Worm (Caenorhabditis elegans) whole organism, young adult: ENCODE data around the gene F14H12.17.
"Not testable (repeated sequence)": the region's sequence is repeated elsewhere in the genome, so short reads cannot be mapped to it uniquely, and the experiment has no call there.

ENCODE experiments used
- B0019.2 ChIP-seq: fragments of 200-800 bp; sonication (Bioruptor generic); conservative IDR thresholded peaks from 2 replicates; pipeline ENCODE4 v1.3.6; 2022; ENCODE audit warnings: missing genetic modification reagents, missing genetic modification characterization, missing compliant biosample characterization
- B0035.1 ChIP-seq: sonication (generic microtip); optimal IDR thresholded peaks from 2 replicates; lab custom pipeline; 2016; ENCODE audit warnings: missing genetic modification characterization, mild to moderate bottlenecking, missing compliant biosample characterization, missing genotype, missing genetic modification reagents
- F22D6.2 ChIP-seq: sonication (generic microtip); optimal IDR thresholded peaks from 2 replicates; lab custom pipeline; 2016; ENCODE audit warnings: mild to moderate bottlenecking, missing genetic modification characterization, missing compliant biosample characterization
- F23B12.7 ChIP-seq: sonication (generic microtip); optimal IDR thresholded peaks from 2 replicates; lab custom pipeline; 2017; ENCODE audit warnings: missing genetic modification characterization, mild to moderate bottlenecking, missing compliant biosample characterization, antibody characterized with exemption, moderate library complexity; ENCODE audit not compliant: insufficient read depth
- F33H1.4 ChIP-seq: fragments of 200-800 bp; sonication (Bioruptor generic); IDR thresholded peaks from 2 replicates; pipeline ENCODE4 v1.3.6; 2022; ENCODE audit warnings: missing genetic modification reagents, missing genetic modification characterization, missing compliant biosample characterization
- F52B5.7 ChIP-seq: sonication (generic microtip); optimal IDR thresholded peaks from 2 replicates; lab custom pipeline; 2016; ENCODE audit warnings: mild to moderate bottlenecking, missing genetic modification characterization, missing compliant biosample characterization
- F57A8.1 ChIP-seq: fragments of 200-800 bp; sonication (Bioruptor generic); optimal IDR thresholded peaks from 2 replicates; lab custom pipeline; 2018; ENCODE audit warnings: mild to moderate bottlenecking, missing genetic modification characterization, moderate library complexity, missing compliant biosample characterization
- F57C9.4 ChIP-seq: sonication (generic microtip); optimal IDR thresholded peaks from 2 replicates; lab custom pipeline; 2017; ENCODE audit warnings: mild to moderate bottlenecking, missing genetic modification characterization, missing compliant biosample characterization
- K11D2.4 ChIP-seq: fragments of 200-800 bp; sonication (Bioruptor generic); IDR thresholded peaks from 2 replicates; pipeline ENCODE4 v1.3.6; 2022; ENCODE audit warnings: missing genetic modification reagents, missing genetic modification characterization, missing compliant biosample characterization
- T07F8.4 ChIP-seq: sonication (generic microtip); optimal IDR thresholded peaks from 2 replicates; lab custom pipeline; 2016; ENCODE audit warnings: mild to moderate bottlenecking, missing genetic modification characterization, moderate library complexity, missing compliant biosample characterization
- Y56A3A.18 ChIP-seq: fragments of 200-800 bp; sonication (Bioruptor generic); IDR thresholded peaks from 2 replicates; pipeline ENCODE4 v1.3.6; 2022; ENCODE audit warnings: missing genetic modification reagents, missing genetic modification characterization, missing compliant biosample characterization
- ama-1 ChIP-seq, 3 experiments: fragments of 150-350 bp in 1 of 3; sonication (generic microtip) in 2 of 3; optimal IDR thresholded peaks; 2 replicates each; lab custom pipeline; 2014 to 2018; ENCODE audit warnings: missing biosample characterization in 2 of 3, missing genetic modification characterization in 2 of 3, missing genetic modification reagents in 2 of 3
- atf-7 ChIP-seq: sonication (generic microtip); optimal IDR thresholded peaks from 2 replicates; lab custom pipeline; 2017; ENCODE audit warnings: mild to moderate bottlenecking, missing genetic modification characterization, missing compliant biosample characterization
- attf-5 ChIP-seq: fragments of 200-800 bp; sonication (Bioruptor generic); optimal IDR thresholded peaks from 2 replicates; lab custom pipeline; 2018; ENCODE audit warnings: mild to moderate bottlenecking, missing genetic modification characterization, missing compliant biosample characterization
- attf-6 ChIP-seq: fragments of 200-800 bp; sonication (Bioruptor generic); IDR thresholded peaks from 2 replicates; pipeline ENCODE4 v1.3.6; 2022; ENCODE audit warnings: missing genetic modification reagents, missing genetic modification characterization, missing compliant biosample characterization
- ccch-3 ChIP-seq: fragments of 200-800 bp; sonication (Bioruptor generic); optimal IDR thresholded peaks from 2 replicates; lab custom pipeline; 2018; ENCODE audit warnings: mild to moderate bottlenecking, missing genetic modification characterization, missing compliant biosample characterization
- ceh-100 ChIP-seq: fragments of 200-800 bp; sonication (Bioruptor generic); IDR thresholded peaks from 2 replicates; pipeline ENCODE4 v1.3.6; 2022; ENCODE audit warnings: missing genetic modification reagents, missing genetic modification characterization, missing compliant biosample characterization
- ceh-27 ChIP-seq: fragments of 200-800 bp; sonication (Bioruptor generic); optimal IDR thresholded peaks from 2 replicates; lab custom pipeline; 2018; ENCODE audit warnings: mild to moderate bottlenecking, missing genetic modification characterization, moderate library complexity, missing compliant biosample characterization
- dox-1 ChIP-seq: fragments of 200-800 bp; sonication (Bioruptor generic); IDR thresholded peaks from 2 replicates; pipeline ENCODE4 v1.3.6; 2022; ENCODE audit warnings: missing genetic modification reagents, missing genetic modification characterization, missing compliant biosample characterization
- dpl-1 ChIP-seq: fragments of 150-350 bp; optimal IDR thresholded peaks from 2 replicates; lab custom pipeline; 2014; ENCODE audit warnings: missing biosample characterization, missing genetic modification reagents, missing genetic modification characterization
- efl-1 ChIP-seq: fragments of 150-350 bp; optimal IDR thresholded peaks from 2 replicates; lab custom pipeline; 2014; ENCODE audit warnings: missing biosample characterization, missing genetic modification reagents, missing genetic modification characterization
- egrh-3 ChIP-seq: fragments of 200-800 bp; sonication (Bioruptor generic); IDR thresholded peaks from 2 replicates; pipeline ENCODE4 v1.3.6; 2022; ENCODE audit warnings: missing genetic modification reagents, missing genetic modification characterization, missing compliant biosample characterization
- fkh-3 ChIP-seq: sonication (generic microtip); optimal IDR thresholded peaks from 2 replicates; lab custom pipeline; 2016; ENCODE audit warnings: mild to moderate bottlenecking, missing genetic modification characterization, missing compliant biosample characterization
- gei-17 ChIP-seq: fragments of 200-800 bp; sonication (Bioruptor generic); optimal IDR thresholded peaks from 2 replicates; lab custom pipeline; 2018; ENCODE audit warnings: mild to moderate bottlenecking, missing genetic modification characterization, missing compliant biosample characterization
- hmg-1.2 ChIP-seq: fragments of 200-800 bp; sonication (Bioruptor generic); IDR thresholded peaks from 2 replicates; pipeline ENCODE4 v1.3.6; 2022; ENCODE audit warnings: missing genetic modification reagents, missing genetic modification characterization, missing compliant biosample characterization
- let-526 ChIP-seq: fragments of 200-800 bp; sonication (Bioruptor generic); IDR thresholded peaks from 2 replicates; pipeline ENCODE4 v1.3.6; 2022; ENCODE audit warnings: missing genetic modification reagents, missing genetic modification characterization, missing compliant biosample characterization
- lin-35 ChIP-seq, 3 experiments: fragments of 150-350 bp in 2 of 3; sonication (generic microtip) in 1 of 3; optimal IDR thresholded peaks; 2 replicates each; lab custom pipeline; 2014 to 2018; ENCODE audit warnings: missing biosample characterization in 3 of 3, missing genetic modification characterization in 3 of 3, missing genetic modification reagents in 3 of 3
- lin-54 ChIP-seq: fragments of 200-800 bp; sonication (Bioruptor generic); optimal IDR thresholded peaks from 2 replicates; lab custom pipeline; 2018; ENCODE audit warnings: mild to moderate bottlenecking, missing genetic modification characterization, missing compliant biosample characterization
- madf-10 ChIP-seq: sonication (generic microtip); optimal IDR thresholded peaks from 2 replicates; lab custom pipeline; 2016; ENCODE audit warnings: mild to moderate bottlenecking, missing genetic modification characterization, missing compliant biosample characterization
- madf-8 ChIP-seq: fragments of 200-800 bp; sonication (Bioruptor generic); conservative IDR thresholded peaks from 2 replicates; pipeline ENCODE4 v1.3.6; 2022; ENCODE audit warnings: missing genetic modification reagents, missing genetic modification characterization, missing compliant biosample characterization
- nfya-2 ChIP-seq: fragments of 200-800 bp; sonication (Bioruptor generic); IDR thresholded peaks from 2 replicates; pipeline ENCODE4 v1.3.6; 2022; ENCODE audit warnings: missing genetic modification reagents, missing genetic modification characterization, missing compliant biosample characterization
- nfyb-1 ChIP-seq: fragments of 200-800 bp; sonication (Bioruptor generic); IDR thresholded peaks from 2 replicates; pipeline ENCODE4 v1.3.6; 2022; ENCODE audit warnings: missing genetic modification reagents, missing genetic modification characterization, missing compliant biosample characterization
- nhr-179 ChIP-seq: sonication (generic microtip); optimal IDR thresholded peaks from 2 replicates; lab custom pipeline; 2016; ENCODE audit warnings: mild to moderate bottlenecking, missing genetic modification characterization, missing compliant biosample characterization
- nhr-80 ChIP-seq: sonication (generic microtip); optimal IDR thresholded peaks from 2 replicates; lab custom pipeline; 2016; ENCODE audit warnings: missing genetic modification characterization, missing compliant biosample characterization
- sea-2 ChIP-seq: fragments of 200-800 bp; sonication (Bioruptor generic); IDR thresholded peaks from 2 replicates; pipeline ENCODE4 v1.3.6; 2022; ENCODE audit warnings: missing genetic modification characterization, missing compliant biosample characterization
- snpc-4 ChIP-seq, 5 experiments: fragments of 150-350 bp in 1 of 5; sonication (generic microtip) in 4 of 5; optimal IDR thresholded peaks; 2 replicates each; lab custom pipeline; 2014 to 2018; ENCODE audit warnings: missing genetic modification characterization in 5 of 5, missing biosample characterization in 3 of 5, antibody characterized with exemption in 2 of 5, mild to moderate bottlenecking in 2 of 5, missing compliant biosample characterization in 2 of 5, missing genotype in 2 of 5, moderate library complexity in 2 of 5, missing genetic modification reagents in 1 of 5
- somi-1 ChIP-seq: fragments of 200-800 bp; sonication (Bioruptor generic); optimal IDR thresholded peaks from 2 replicates; lab custom pipeline; 2018; ENCODE audit warnings: mild to moderate bottlenecking, missing genetic modification characterization, missing compliant biosample characterization
- unc-130 ChIP-seq: sonication (generic microtip); optimal IDR thresholded peaks from 2 replicates; lab custom pipeline; 2016; ENCODE audit warnings: missing genetic modification reagents, missing genetic modification characterization, missing compliant biosample characterization
- xnd-1 ChIP-seq: sonication (generic microtip); optimal IDR thresholded peaks from 2 replicates; lab custom pipeline; 2016; ENCODE audit warnings: missing genotype, missing genetic modification reagents, missing genetic modification characterization, missing compliant biosample characterization
- ztf-18 ChIP-seq: sonication (generic microtip); optimal IDR thresholded peaks from 2 replicates; lab custom pipeline; 2016; ENCODE audit warnings: missing genotype, mild to moderate bottlenecking, missing genetic modification characterization, missing compliant biosample characterization

Gene F14H12.17

ce11 chrX:4395073-4395850 is 32.2 kb upstream of the F14H12.17 start (continued):
- TF ChIP-seq let-526 (GFP tag; lab: Robert Waterston, UW) (no peak), F22D6.2 (peak; percentile 26), egrh-3 (no peak; the same call in 1 of the 2 replicates), F33H1.4 (GFP tag; lab: Robert Waterston, UW) (no peak), F57C9.4 (tag; lab: Kevin White, UChicago) (no peak), atf-7 (peak; percentile 41), xnd-1 (no peak), attf-6 (GFP tag; lab: Robert Waterston, UW) (no peak), F23B12.7 (tag; lab: Kevin White, UChicago) (peak; percentile 76), efl-1 (GFP tag; lab: Kevin White, UChicago) (no peak), ccch-3 (GFP tag; lab: Kevin White, UChicago) (no peak), madf-8 (GFP tag; lab: Robert Waterston, UW) (no peak), B0035.1 (no peak), T07F8.4 (tag; lab: Kevin White, UChicago) (no peak), F52B5.7 (tag; lab: Kevin White, UChicago) (no peak), nfyb-1 (GFP tag; lab: Robert Waterston, UW) (0 out of 2 replicates have a peak, but pooled peaks have one; percentile 42), madf-10 (tag; lab: Kevin White, UChicago) (peak; percentile 65), B0019.2 (GFP tag; lab: Robert Waterston, UW) (no peak), sea-2 (GFP tag; lab: Robert Waterston, UW) (no peak), dpl-1 (GFP tag; lab: Kevin White, UChicago) (no peak), ceh-100 (no peak), F57A8.1 (GFP tag; lab: Kevin White, UChicago) (no peak), gei-17 (peak; percentile 92), somi-1 (GFP tag; lab: Kevin White, UChicago) (no peak), Y56A3A.18 (GFP tag; lab: Robert Waterston, UW) (peak; percentile 84), fkh-3 (tag; lab: Kevin White, UChicago) (no peak), K11D2.4 (GFP tag; lab: Robert Waterston, UW) (no peak), lin-35 (GFP tag; optimal IDR thresholded peaks at IDR 0.05; lab: Kevin White, UChicago) (peak in 1 of 3 experiments; percentile 73), ztf-18 (tag; lab: Kevin White, UChicago) (no peak), ceh-27 (GFP tag; lab: Kevin White, UChicago) (peak; percentile 57), ama-1 (optimal IDR thresholded peaks at IDR 0.05; lab: Kevin White, UChicago) (no peak), ama-1 (GFP tag; optimal IDR thresholded peaks at IDR 0.05; lab: Kevin White, UChicago) (no peak), attf-5 (GFP tag; lab: Kevin White, UChicago) (no peak), nfya-2 (GFP tag; lab: Robert Waterston, UW) (no peak), lin-54 (peak; percentile 54), nhr-179 (tag; lab: Kevin White, UChicago) (no peak), nhr-80 (tag; lab: Kevin White, UChicago) (peak; percentile 78), unc-130 (GFP tag; lab: Kevin White, UChicago) (no peak)

ce11 chrX:4394505-4394904 is 31.4 kb upstream of the F14H12.17 start:
- 0 out of 2 replicates have a peak, but pooled peaks have one; percentile 12 for TF ChIP-seq dox-1
- peak; percentile 58 for TF ChIP-seq hmg-1.2
- TF ChIP-seq snpc-4 (GFP tag; optimal IDR thresholded peaks at IDR 0.05; lab: Kevin White, UChicago): not testable (repeated sequence)
- TF ChIP-seq snpc-4 (tag; optimal IDR thresholded peaks at IDR 0.05; lab: Kevin White, UChicago): peak in 2 of 4 experiments; percentile 67 to 75
